Fruit fly (Drosophila melanogaster): Measurements from ENCODE around the gene CG5618.

- TF ChIP-seq Mnt (GFP tag; optimal IDR thresholded peaks at IDR 0.05): no peak
- TF ChIP-seq CG12768 (GFP tag; optimal IDR thresholded peaks at IDR 0.05): no peak
- TF ChIP-seq Crg-1 (GFP tag; optimal IDR thresholded peaks at IDR 0.05): no peak
- TF ChIP-seq CG1620 (GFP tag; optimal IDR thresholded peaks at IDR 0.05): no peak
- no peak for TF ChIP-seq CG7101 (tag; optimal IDR thresholded peaks at IDR 0.05)
- no peak for TF ChIP-seq Clk (GFP tag; optimal IDR thresholded peaks at IDR 0.05)
- no peak for TF ChIP-seq bab1 (GFP tag; optimal IDR thresholded peaks at IDR 0.05)
These were observed 12.8 kb downstream of the CG5618 start for dm6 chr3L:20366074-20366473.

All from whole organism, adult.